Fruit fly (Drosophila melanogaster): ENCODE measurements around the gene CG13625.

CG13625 gene

DNA sequence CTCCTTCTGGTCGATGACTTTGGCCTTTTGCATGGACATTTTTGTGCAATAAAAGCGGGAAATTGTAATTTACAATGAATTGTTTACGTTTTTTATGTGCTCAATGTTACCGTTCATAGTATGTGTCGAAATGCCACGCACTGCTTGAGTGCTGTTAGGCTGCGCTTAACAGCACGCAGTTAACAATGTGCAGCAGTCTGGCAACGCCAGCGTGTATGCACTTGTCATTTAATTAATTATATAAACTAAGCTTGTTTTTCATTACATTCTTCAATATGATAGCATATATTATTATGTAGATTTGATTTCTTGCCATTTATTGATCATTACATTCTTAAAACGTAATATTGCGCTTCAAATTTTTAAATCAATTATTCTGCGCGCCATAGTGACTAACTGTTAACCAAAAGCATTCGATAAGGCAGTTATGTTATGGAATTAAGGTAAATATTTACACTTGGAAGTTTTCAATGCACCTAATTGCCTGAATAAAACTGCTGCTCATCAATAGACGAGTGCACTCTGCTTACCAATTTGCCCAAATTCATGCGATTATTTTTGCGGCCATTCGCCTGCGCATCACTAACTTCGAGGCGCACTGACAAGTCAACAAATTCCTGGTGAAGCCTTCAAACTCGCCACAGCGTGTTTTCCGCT lies at the start of gene CG13625, which contains the start of gene mld:
Gene CG13625 (minus strand): TSS at position 119 of the 657 bp plus-strand sequence.
Gene mld (plus strand): TSS at position 612 of the 657 bp plus-strand sequence.
- TF ChIP-seq Sin3A (optimal IDR thresholded peaks at IDR 0.05) (peak; percentile 80), grau (tag; optimal IDR thresholded peaks at IDR 0.05) (no peak), HmgZ (tag; optimal IDR thresholded peaks at IDR 0.05) (peak; percentile 7), Scr (GFP tag; IDR thresholded peaks at IDR 0.05; ENCODE audit: partially characterized antibody) (no peak), bigmax (GFP tag; optimal IDR thresholded peaks at IDR 0.05) (no peak), CG15514 (GFP tag; optimal IDR thresholded peaks at IDR 0.05) (peak; percentile 12), Sry-δ (GFP tag; optimal IDR thresholded peaks at IDR 0.05) (peak; percentile 73), unc-4 (GFP tag; IDR thresholded peaks at IDR 0.05; ENCODE audit: partially characterized antibody) (no peak), zf30C (GFP tag; optimal IDR thresholded peaks at IDR 0.05) (no peak), stwl (tag; optimal IDR thresholded peaks at IDR 0.05) (peak; percentile 19), CG10147 (GFP tag; optimal IDR thresholded peaks at IDR 0.05) (no peak), CG12659 (GFP tag; optimal IDR thresholded peaks at IDR 0.05) (peak; percentile 55), slou (GFP tag; optimal IDR thresholded peaks at IDR 0.05) (no peak), wdn (GFP tag; IDR thresholded peaks at IDR 0.05) (no peak), pzg (GFP tag; optimal IDR thresholded peaks at IDR 0.05) (peak; percentile 87), NfI (GFP tag; optimal IDR thresholded peaks at IDR 0.05) (peak; percentile 36), Doc3 (GFP tag; IDR thresholded peaks at IDR 0.05; ENCODE audit: partially characterized antibody) (no peak), CG1832 (GFP tag; optimal IDR thresholded peaks at IDR 0.05) (no peak), Spps (tag; optimal IDR thresholded peaks at IDR 0.05) (no peak), maf-S (GFP tag; optimal IDR thresholded peaks at IDR 0.05) (no peak), CG12769 (tag; optimal IDR thresholded peaks at IDR 0.05) (no peak), CG3407 (GFP tag; optimal IDR thresholded peaks at IDR 0.05) (no peak), tin (GFP tag; optimal IDR thresholded peaks at IDR 0.05) (peak; percentile 26), CG10209 (GFP tag; optimal IDR thresholded peaks at IDR 0.05) (no peak), sd (tag; optimal IDR thresholded peaks at IDR 0.05) (peak; percentile 40), knrl (GFP tag; IDR thresholded peaks at IDR 0.05; ENCODE audit: partially characterized antibody) (no peak), lmd (GFP tag; IDR thresholded peaks at IDR 0.05) (no peak), Hmx (GFP tag; optimal IDR thresholded peaks at IDR 0.05) (no peak), zen2 (GFP tag; IDR thresholded peaks at IDR 0.05; ENCODE audit: partially characterized antibody) (no peak), unpg (GFP tag; optimal IDR thresholded peaks at IDR 0.05) (no peak), CG9727 (GFP tag; optimal IDR thresholded peaks at IDR 0.05) (peak; percentile 6), Lim3 (GFP tag; IDR thresholded peaks at IDR 0.05) (no peak), CG12219 (GFP tag; optimal IDR thresholded peaks at IDR 0.05) (no peak), tna (GFP tag; IDR thresholded peaks at IDR 0.05; ENCODE audit: partially characterized antibody) (no peak), CG7839 (tag; optimal IDR thresholded peaks at IDR 0.05) (no peak), fd3F (GFP tag; optimal IDR thresholded peaks at IDR 0.05) (no peak), CG1792 (GFP tag; optimal IDR thresholded peaks at IDR 0.05) (no peak), Med (GFP tag) (peak; percentile 86), CG2889 (GFP tag; IDR thresholded peaks at IDR 0.05) (no peak), sim (GFP tag; IDR thresholded peaks at IDR 0.05) (no peak), eve (GFP tag; optimal IDR thresholded peaks at IDR 0.05) (no peak), Abd-B (GFP tag; optimal IDR thresholded peaks at IDR 0.05) (peak; percentile 68), CG2120 (GFP tag; optimal IDR thresholded peaks at IDR 0.05) (peak; percentile 27), CG11696 (GFP tag; IDR thresholded peaks at IDR 0.05) (no peak), ap (GFP tag; IDR thresholded peaks at IDR 0.05) (no peak), CG13424 (tag; optimal IDR thresholded peaks at IDR 0.05) (no peak), insv (GFP tag; optimal IDR thresholded peaks at IDR 0.05) (no peak), CG18476 (GFP tag; optimal IDR thresholded peaks at IDR 0.05) (no peak), CG7928 (GFP tag; optimal IDR thresholded peaks at IDR 0.05) (no peak)

All from whole organism, embryonic.